Fruit fly (Drosophila melanogaster) whole organism, embryonic: ENCODE measurements around the gene TH1.
A peak's percentile ranks its signal among the peaks of the same experiment; 100 is the strongest.

ENCODE experiments used
- Asciz ChIP-seq: fragments of 200-800 bp; sonication (Bioruptor generic); optimal IDR thresholded peaks from 2 replicates; lab custom pipeline; 2017; ENCODE audit warnings: missing biosample characterization, mild to moderate bottlenecking, missing genetic modification characterization, missing genetic modification reagents
- Bdp1 ChIP-seq: fragments of 200-800 bp; sonication (Bioruptor generic); optimal IDR thresholded peaks from 3 replicates; lab custom pipeline; 2016; ENCODE audit warnings: missing biosample characterization, missing genetic modification characterization
- Blimp-1 ChIP-seq: fragments of 200-800 bp; sonication (Bioruptor generic); optimal IDR thresholded peaks from 3 replicates; lab custom pipeline; 2018; ENCODE audit warnings: missing biosample characterization, missing genetic modification characterization, mild to moderate bottlenecking, moderate library complexity, missing genetic modification reagents
- CG10147 ChIP-seq: fragments of 200-800 bp; sonication (Bioruptor generic); optimal IDR thresholded peaks from 2 replicates; lab custom pipeline; 2019; ENCODE audit warnings: missing biosample characterization, mild to moderate bottlenecking, missing genetic modification characterization, moderate library complexity
- CG10959 ChIP-seq: fragments of 200-800 bp; sonication (Bioruptor generic); IDR thresholded peaks from 2 replicates; pipeline ENCODE4 v1.3.6; 2022; ENCODE audit warnings: missing biosample characterization, missing genetic modification characterization
- CG12236 ChIP-seq: fragments of 200-800 bp; sonication (Bioruptor generic); optimal IDR thresholded peaks from 2 replicates; lab custom pipeline; 2016; ENCODE audit warnings: missing biosample characterization, missing genetic modification characterization
- CG12942 ChIP-seq: fragments of 200-800 bp; sonication (Bioruptor generic); optimal IDR thresholded peaks from 3 replicates; lab custom pipeline; 2016; ENCODE audit warnings: missing biosample characterization, missing genetic modification characterization
- CG13775 ChIP-seq: fragments of 200-800 bp; sonication (Bioruptor generic); optimal IDR thresholded peaks from 3 replicates; lab custom pipeline; 2017; ENCODE audit warnings: missing biosample characterization, mild to moderate bottlenecking, missing genetic modification characterization
- CG14050 ChIP-seq: fragments of 200-800 bp; sonication (Bioruptor generic); IDR thresholded peaks from 3 replicates; pipeline ENCODE4 v1.3.6; 2022; ENCODE audit warnings: missing biosample characterization, missing genetic modification characterization
- CG14667 ChIP-seq: fragments of 200-800 bp; sonication (Bioruptor generic); IDR thresholded peaks from 2 replicates; pipeline ENCODE4 v1.3.6; 2022; ENCODE audit warnings: missing biosample characterization, missing genetic modification characterization
- CG15073 ChIP-seq: fragments of 200-800 bp; sonication (Bioruptor generic); optimal IDR thresholded peaks from 2 replicates; lab custom pipeline; 2016; ENCODE audit warnings: missing biosample characterization, missing genetic modification characterization
- CG1647 ChIP-seq: fragments of 200-800 bp; sonication (Bioruptor generic); optimal IDR thresholded peaks from 3 replicates; lab custom pipeline; 2016; ENCODE audit warnings: missing biosample characterization, missing genetic modification characterization
- CG17359 ChIP-seq: fragments of 200-800 bp; sonication (Bioruptor generic); optimal IDR thresholded peaks from 3 replicates; lab custom pipeline; 2018; ENCODE audit warnings: missing biosample characterization, mild to moderate bottlenecking, missing genetic modification characterization, moderate library complexity
- CG18599 ChIP-seq: fragments of 200-800 bp; sonication (Bioruptor generic); optimal IDR thresholded peaks from 3 replicates; lab custom pipeline; 2017; ENCODE audit warnings: missing biosample characterization, missing genetic modification characterization, mild to moderate bottlenecking, moderate library complexity, missing genetic modification reagents
- CG2678 ChIP-seq: fragments of 200-800 bp; sonication (Bioruptor generic); optimal IDR thresholded peaks from 3 replicates; lab custom pipeline; 2019; ENCODE audit warnings: missing biosample characterization, mild to moderate bottlenecking, missing genetic modification characterization, moderate library complexity
- CG2712 ChIP-seq: fragments of 200-800 bp; optimal IDR thresholded peaks from 3 replicates; lab custom pipeline; 2019; ENCODE audit warnings: missing biosample characterization, mild to moderate bottlenecking, missing genetic modification characterization, moderate library complexity
- CG32532 ChIP-seq: fragments of 200-800 bp; sonication (Bioruptor generic); IDR thresholded peaks from 2 replicates; pipeline ENCODE4 v1.3.6; 2022; ENCODE audit warnings: missing biosample characterization, missing genetic modification characterization
- CG4820 ChIP-seq: fragments of 200-800 bp; sonication (Bioruptor generic); optimal IDR thresholded peaks from 3 replicates; lab custom pipeline; 2016; ENCODE audit warnings: missing biosample characterization, missing genetic modification characterization
- CG5245 ChIP-seq: fragments of 200-800 bp; sonication (Bioruptor generic); optimal IDR thresholded peaks from 3 replicates; lab custom pipeline; 2016; ENCODE audit warnings: missing biosample characterization, missing genetic modification characterization
- CG7271 ChIP-seq: fragments of 200-800 bp; sonication (Bioruptor generic); optimal IDR thresholded peaks from 2 replicates; lab custom pipeline; 2018; ENCODE audit warnings: missing biosample characterization, mild to moderate bottlenecking, missing genetic modification characterization, moderate library complexity
- CG7963 ChIP-seq: fragments of 200-800 bp; sonication (Bioruptor generic); IDR thresholded peaks from 3 replicates; pipeline ENCODE4 v1.3.6; 2022; ENCODE audit warnings: missing biosample characterization, missing genetic modification characterization; ENCODE audit not compliant: partially characterized antibody
- CG8924 ChIP-seq: fragments of 200-800 bp; optimal IDR thresholded peaks from 3 replicates; lab custom pipeline; 2019; ENCODE audit warnings: missing biosample characterization, mild to moderate bottlenecking, missing genetic modification characterization, moderate library complexity
- CG9797 ChIP-seq: fragments of 200-800 bp; sonication (Bioruptor generic); optimal IDR thresholded peaks from 3 replicates; lab custom pipeline; 2018; ENCODE audit warnings: missing biosample characterization, mild to moderate bottlenecking, missing genetic modification characterization
- CTCF ChIP-seq: fragments of 200-800 bp; sonication (Bioruptor generic); optimal IDR thresholded peaks from 2 replicates; lab custom pipeline; 2017; ENCODE audit warnings: missing biosample characterization, mild to moderate bottlenecking, missing genetic modification characterization, moderate library complexity
- Dip2 ChIP-seq: fragments of 200-800 bp; sonication (Bioruptor generic); IDR thresholded peaks from 2 replicates; pipeline ENCODE4 v1.3.6; 2022; ENCODE audit warnings: missing biosample characterization, missing genetic modification characterization
- Doc3 ChIP-seq: fragments of 200-800 bp; sonication (Bioruptor generic); IDR thresholded peaks from 3 replicates; pipeline ENCODE4 v1.3.6; 2022; ENCODE audit warnings: missing biosample characterization, missing genetic modification characterization; ENCODE audit not compliant: partially characterized antibody
- Drgx ChIP-seq: fragments of 200-800 bp; sonication (Bioruptor generic); IDR thresholded peaks from 2 replicates; pipeline ENCODE4 v1.3.6; 2022; ENCODE audit warnings: missing biosample characterization, missing genetic modification characterization
- Ets65A ChIP-seq: fragments of 200-800 bp; sonication (Bioruptor generic); peaks from one replicate; lab custom pipeline; 2016; ENCODE audit warnings: missing biosample characterization, missing genetic modification characterization
- Lim3 ChIP-seq: fragments of 200-800 bp; sonication (Bioruptor generic); IDR thresholded peaks from 2 replicates; pipeline ENCODE4 v1.3.6; 2022; ENCODE audit warnings: missing biosample characterization, missing genetic modification characterization
- Opbp ChIP-seq: fragments of 200-800 bp; sonication (Bioruptor generic); IDR thresholded peaks from 3 replicates; pipeline ENCODE4 v1.3.6; 2022; ENCODE audit warnings: missing biosample characterization, missing genetic modification characterization; ENCODE audit not compliant: partially characterized antibody
- PHDP ChIP-seq: fragments of 200-800 bp; sonication (Bioruptor generic); optimal IDR thresholded peaks from 3 replicates; lab custom pipeline; 2018; ENCODE audit warnings: missing biosample characterization, mild to moderate bottlenecking, missing genetic modification characterization, moderate library complexity
- Tbp ChIP-seq: fragments of >200 bp; optimal IDR thresholded peaks from 2 replicates; lab custom pipeline; 2018; ENCODE audit warnings: missing biosample characterization, missing genetic modification characterization
- Xrp1 ChIP-seq: fragments of 200-800 bp; sonication (Bioruptor generic); IDR thresholded peaks from 2 replicates; pipeline ENCODE4 v1.3.6; 2022; ENCODE audit warnings: missing biosample characterization, missing genetic modification characterization
- az2 ChIP-seq: fragments of 200-800 bp; sonication (Bioruptor generic); optimal IDR thresholded peaks from 3 replicates; lab custom pipeline; 2016; ENCODE audit warnings: missing biosample characterization, missing genetic modification characterization
- btn ChIP-seq: fragments of 200-800 bp; sonication (Bioruptor generic); optimal IDR thresholded peaks from 2 replicates; lab custom pipeline; 2016; ENCODE audit warnings: missing biosample characterization, missing genetic modification characterization
- dpn ChIP-seq, 2 experiments: fragments of 200-800 bp; sonication (Bioruptor generic); optimal IDR thresholded peaks; 3 replicates each; lab custom pipeline; 2016; ENCODE audit warnings: missing biosample characterization in 2 of 2, missing genetic modification characterization in 2 of 2
- fd64A ChIP-seq: fragments of 200-800 bp; sonication (Bioruptor generic); optimal IDR thresholded peaks from 3 replicates; lab custom pipeline; 2018; ENCODE audit warnings: missing biosample characterization, mild to moderate bottlenecking, missing genetic modification characterization
- gfzf ChIP-seq: fragments of 200-800 bp; sonication (Bioruptor generic); optimal IDR thresholded peaks from 2 replicates; lab custom pipeline; 2016; ENCODE audit warnings: missing biosample characterization, mild to moderate bottlenecking, missing genetic modification characterization, moderate library complexity
- h ChIP-seq: fragments of >200 bp; optimal IDR thresholded peaks from 2 replicates; lab custom pipeline; 2017
- her ChIP-seq: fragments of 200-800 bp; sonication (Bioruptor generic); optimal IDR thresholded peaks from 2 replicates; lab custom pipeline; 2016; ENCODE audit warnings: missing biosample characterization, missing genetic modification characterization
- nau ChIP-seq: fragments of 200-800 bp; sonication (Bioruptor generic); optimal IDR thresholded peaks from 3 replicates; lab custom pipeline; 2017; ENCODE audit warnings: missing biosample characterization, mild to moderate bottlenecking, missing genetic modification characterization, missing genetic modification reagents
- pb ChIP-seq: fragments of 200-800 bp; sonication (Bioruptor generic); optimal IDR thresholded peaks from 3 replicates; lab custom pipeline; 2016; ENCODE audit warnings: missing biosample characterization, missing genetic modification characterization
- pho ChIP-seq: fragments of 200-800 bp; sonication (Bioruptor generic); optimal IDR thresholded peaks from 2 replicates; lab custom pipeline; 2016; ENCODE audit warnings: missing biosample characterization, missing genetic modification characterization
- repo ChIP-seq: fragments of 200-800 bp; sonication (Bioruptor generic); optimal IDR thresholded peaks from 2 replicates; lab custom pipeline; 2016; ENCODE audit warnings: missing biosample characterization, missing genetic modification characterization
- seq ChIP-seq: fragments of 200-800 bp; sonication (Bioruptor generic); IDR thresholded peaks from 2 replicates; pipeline ENCODE4 v1.3.6; 2022; ENCODE audit warnings: missing biosample characterization, missing genetic modification characterization
- sim ChIP-seq: fragments of 200-800 bp; sonication (Bioruptor generic); IDR thresholded peaks from 2 replicates; pipeline ENCODE4 v1.3.6; 2022; ENCODE audit warnings: missing biosample characterization, missing genetic modification characterization
- slp2 ChIP-seq: fragments of 200-800 bp; sonication (Bioruptor generic); optimal IDR thresholded peaks from 2 replicates; lab custom pipeline; 2016; ENCODE audit warnings: missing biosample characterization, missing genetic modification characterization
- sob ChIP-seq: fragments of 200-800 bp; sonication (Bioruptor generic); IDR thresholded peaks from 2 replicates; pipeline ENCODE4 v1.3.6; 2022; ENCODE audit warnings: missing biosample characterization, missing genetic modification characterization
- tap ChIP-seq: fragments of 200-800 bp; optimal IDR thresholded peaks from 3 replicates; lab custom pipeline; 2019; ENCODE audit warnings: missing biosample characterization, mild to moderate bottlenecking, missing genetic modification characterization, moderate library complexity
- ttk ChIP-seq: fragments of 200-800 bp; sonication (Bioruptor generic); IDR thresholded peaks from 2 replicates; pipeline ENCODE4 v2.1.2; 2022; ENCODE audit warnings: missing biosample characterization, missing genetic modification characterization
- wek ChIP-seq: fragments of 200-800 bp; sonication (Bioruptor generic); optimal IDR thresholded peaks from 3 replicates; lab custom pipeline; 2018; ENCODE audit warnings: missing biosample characterization, mild to moderate bottlenecking, missing genetic modification characterization, moderate library complexity

TH1 gene

dm6 chrX:16414451-16415368 is 23.5 kb upstream of the TH1 start, which contains the start of gene Traf-like (continued):
- TF ChIP-seq az2 (GFP tag; lab: Kevin White, UChicago): no peak
- no peak for TF ChIP-seq repo (GFP tag; lab: Kevin White, UChicago)
- no peak for TF ChIP-seq fd64A
- TF ChIP-seq PHDP (tag; lab: Kevin White, UChicago): no peak
- no peak for TF ChIP-seq CG9797 (GFP tag; lab: Kevin White, UChicago)
- no peak for TF ChIP-seq CG1647
- peak; percentile 51 for TF ChIP-seq CG2678 (tag; lab: Kevin White, UChicago)
- TF ChIP-seq CG18599: peak; percentile 17
- TF ChIP-seq Ets65A: peak; percentile 6
- no peak for TF ChIP-seq Tbp (GFP tag; lab: Kevin White, UChicago)
- TF ChIP-seq sob (GFP tag; lab: Robert Waterston, UW): no peak
- no peak for TF ChIP-seq CG13775 (GFP tag; lab: Kevin White, UChicago)
- TF ChIP-seq CG2712 (tag; lab: Kevin White, UChicago): peak; percentile 8
- no peak for TF ChIP-seq CG12942 (GFP tag; lab: Kevin White, UChicago)
- TF ChIP-seq Drgx: no peak
- no peak for TF ChIP-seq CG14667
- TF ChIP-seq gfzf: no peak
- peak; percentile 32; the same call in 1 of the 2 replicates for TF ChIP-seq Xrp1 (GFP tag; lab: Robert Waterston, UW)
- no peak for TF ChIP-seq slp2 (GFP tag; lab: Kevin White, UChicago)
- TF ChIP-seq seq: no peak
- TF ChIP-seq ttk (GFP tag; lab: Robert Waterston, UW): no peak
- TF ChIP-seq tap: peak; percentile 27
- TF ChIP-seq Blimp-1 (GFP tag; lab: Kevin White, UChicago): no peak
- TF ChIP-seq Opbp: no peak
- no peak for TF ChIP-seq CG5245 (GFP tag; lab: Kevin White, UChicago)
- no peak for TF ChIP-seq pb
- TF ChIP-seq CG17359: peak; percentile 49
- TF ChIP-seq sim (GFP tag; lab: Robert Waterston, UW): no peak
- TF ChIP-seq nau (GFP tag; lab: Kevin White, UChicago): no peak
- TF ChIP-seq CG8924: peak; percentile 22
- TF ChIP-seq btn (GFP tag; lab: Kevin White, UChicago): no peak
- TF ChIP-seq pho (GFP tag; lab: Kevin White, UChicago): no peak
- TF ChIP-seq Lim3: no peak
- TF ChIP-seq Dip2 (GFP tag; lab: Robert Waterston, UW): no peak
- no peak for TF ChIP-seq CG14050 (GFP tag; lab: Robert Waterston, UW)
- no peak for TF ChIP-seq CG4820
- TF ChIP-seq CG10959: no peak
- no peak for TF ChIP-seq CG7271 (tag; lab: Kevin White, UChicago)
- no peak for TF ChIP-seq Bdp1 (GFP tag; lab: Kevin White, UChicago)
- no peak for TF ChIP-seq dpn (GFP tag; optimal IDR thresholded peaks at IDR 0.05; lab: Kevin White, UChicago)
- TF ChIP-seq CTCF (GFP tag; lab: Kevin White, UChicago): no peak
- peak; percentile 14 for TF ChIP-seq Asciz (GFP tag; lab: Kevin White, UChicago)
- no peak for TF ChIP-seq h (lab: Kevin White, UChicago)
- TF ChIP-seq CG12236: no peak
- TF ChIP-seq her (GFP tag; lab: Kevin White, UChicago): no peak
- TF ChIP-seq CG7963: no peak
- TF ChIP-seq CG10147 (GFP tag; lab: Kevin White, UChicago): no peak
- TF ChIP-seq wek (GFP tag; lab: Kevin White, UChicago): no peak
- no peak for TF ChIP-seq CG15073 (GFP tag; lab: Kevin White, UChicago)
- TF ChIP-seq Doc3 (GFP tag; lab: Robert Waterston, UW): no peak
- TF ChIP-seq CG32532 (GFP tag; lab: Robert Waterston, UW): peak; percentile 37; the same call in 1 of the 2 replicates
